Fruit fly (Drosophila melanogaster): ENCODE data around the gene pad.

Gene pad

dm6 chr3R:16349111-16349655 lies 7.1 kb downstream of the pad start, which contains the start of the genes CG14879 and Manf (continued):
- TF ChIP-seq ey (GFP tag; optimal IDR thresholded peaks at IDR 0.05) = no peak
- no peak for TF ChIP-seq sv (GFP tag; optimal IDR thresholded peaks at IDR 0.05)
- no peak for TF ChIP-seq br (GFP tag; optimal IDR thresholded peaks at IDR 0.05)
- TF ChIP-seq CG32264 (GFP tag; optimal IDR thresholded peaks at IDR 0.05) = no peak
- no peak for TF ChIP-seq dsf (GFP tag; optimal IDR thresholded peaks at IDR 0.05; ENCODE audit: borderline replicate concordance)
- TF ChIP-seq Mio (GFP tag; optimal IDR thresholded peaks at IDR 0.05) = no peak

DNA sequence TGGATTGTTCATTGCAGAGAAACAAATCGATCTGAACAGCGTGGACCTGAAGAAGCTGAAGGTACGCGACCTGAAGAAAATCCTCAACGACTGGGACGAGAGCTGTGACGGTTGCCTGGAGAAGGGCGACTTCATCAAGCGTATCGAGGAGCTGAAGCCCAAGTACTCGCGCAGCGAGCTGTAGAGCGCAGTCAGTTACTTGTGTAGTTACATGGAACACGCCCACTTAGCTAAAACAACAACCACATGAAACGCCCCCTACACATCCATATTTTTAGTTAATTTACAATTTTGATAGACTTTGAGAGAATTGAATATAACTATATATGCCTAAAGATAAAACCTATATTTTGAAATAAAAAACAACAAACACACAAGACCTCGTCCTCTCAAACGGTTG lies 8.3 kb downstream of the pad start:
- no peak for TF ChIP-seq Mio (GFP tag; optimal IDR thresholded peaks at IDR 0.05)
- no peak for TF ChIP-seq Abd-B (GFP tag; optimal IDR thresholded peaks at IDR 0.05)
- no peak for TF ChIP-seq dl (GFP tag; optimal IDR thresholded peaks at IDR 0.05; ENCODE audit: insufficient read depth in 1 of 2, partially characterized antibody in 2 of 2)
- TF ChIP-seq pan (optimal IDR thresholded peaks at IDR 0.05) = no peak

DNA sequence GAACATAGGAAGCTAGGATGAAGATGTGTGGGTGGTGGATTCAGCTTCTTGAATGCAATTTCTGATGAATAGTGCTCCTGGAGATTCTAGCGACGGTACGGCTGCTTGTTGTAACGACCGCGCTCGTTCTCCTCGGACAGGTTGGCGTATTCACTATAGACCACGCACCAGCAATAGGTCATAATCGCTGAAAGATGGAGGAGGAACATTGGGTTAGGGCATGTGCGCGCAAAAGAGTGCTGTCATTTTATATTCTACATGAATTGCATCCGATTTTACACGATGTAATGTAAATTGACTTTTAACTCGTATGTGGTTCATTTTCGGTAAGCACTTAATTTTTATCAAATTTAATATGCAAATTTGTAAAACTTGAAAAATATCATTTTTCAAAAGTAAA lies 8.9 kb downstream of the pad start:
- TF ChIP-seq Myc (optimal IDR thresholded peaks at IDR 0.05) (peak; percentile 21), N (GFP tag; optimal IDR thresholded peaks at IDR 0.05) (no peak)

DNA sequence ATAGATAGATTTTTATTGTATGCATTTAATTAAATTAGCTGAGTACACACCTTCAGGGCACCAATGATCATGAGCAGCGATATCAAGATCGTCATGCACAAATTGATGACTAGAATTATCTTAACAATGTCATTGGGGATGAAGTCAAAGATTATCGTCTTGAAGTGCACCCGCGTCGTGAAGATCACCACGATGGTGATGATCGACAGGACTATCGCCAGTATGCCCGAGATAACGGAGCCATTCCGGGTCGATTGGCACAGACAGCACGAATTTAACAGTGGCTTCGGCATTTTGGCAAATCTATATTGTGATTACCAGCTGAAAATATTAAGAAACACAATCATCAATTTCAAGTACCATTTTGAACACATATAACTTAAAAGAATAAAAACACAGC lies 9.9 kb downstream of the pad start:
- TF ChIP-seq ey (GFP tag; optimal IDR thresholded peaks at IDR 0.05) = no peak
- no peak for TF ChIP-seq dsf (GFP tag; optimal IDR thresholded peaks at IDR 0.05; ENCODE audit: borderline replicate concordance)
- no peak for TF ChIP-seq Hnf4 (GFP tag; optimal IDR thresholded peaks at IDR 0.05)
- TF ChIP-seq Vsx2 (GFP tag; optimal IDR thresholded peaks at IDR 0.05; ENCODE audit: partially characterized antibody) = no peak
- no peak for TF ChIP-seq Dfd (GFP tag; optimal IDR thresholded peaks at IDR 0.05)

DNA sequence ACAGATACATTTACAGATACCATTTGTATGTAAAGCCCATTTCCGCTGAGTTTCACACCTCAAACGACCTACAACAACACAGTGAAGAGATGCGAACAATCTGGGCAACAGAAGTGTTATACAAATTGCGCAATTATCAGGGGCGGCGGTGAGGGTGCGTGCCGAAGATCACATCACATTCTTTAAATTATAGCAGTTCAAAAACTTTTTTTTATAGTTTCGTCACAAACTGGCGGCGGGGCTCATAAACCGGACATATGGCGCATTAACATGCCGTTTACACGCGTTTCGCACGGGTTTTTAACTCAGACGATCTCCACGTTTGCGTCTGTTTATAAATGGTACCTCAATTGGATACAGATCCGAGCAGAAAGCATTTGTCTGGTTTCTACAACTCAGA lies 11.1 kb downstream of the pad start:
- TF ChIP-seq Hnf4 (GFP tag; optimal IDR thresholded peaks at IDR 0.05) = no peak
- TF ChIP-seq Rel (GFP tag; optimal IDR thresholded peaks at IDR 0.05) = no peak
- no peak for TF ChIP-seq Rel (tag; optimal IDR thresholded peaks at IDR 0.05)

DNA sequence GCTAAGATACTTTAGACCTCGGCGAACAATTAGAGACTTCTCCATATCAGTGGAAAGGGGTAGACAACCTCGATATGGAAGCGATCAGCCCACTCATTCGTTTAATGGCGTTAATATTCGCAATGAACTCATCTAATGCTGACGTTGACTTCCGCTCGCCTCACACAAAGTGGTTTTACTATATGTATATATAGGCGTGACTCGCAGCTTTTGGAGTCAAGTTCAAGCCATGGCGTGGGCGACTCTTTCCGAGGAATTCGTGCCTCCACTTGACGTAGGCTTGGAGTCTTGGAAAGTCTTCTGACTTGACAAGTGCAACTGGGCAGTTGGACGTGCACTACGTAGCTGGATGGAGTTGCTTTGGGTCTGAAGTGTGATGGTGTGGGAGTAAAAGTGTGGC lies 11.6 kb downstream of the pad start:
- TF ChIP-seq Dfd (GFP tag; optimal IDR thresholded peaks at IDR 0.05) (no peak), Vsx2 (GFP tag; optimal IDR thresholded peaks at IDR 0.05; ENCODE audit: partially characterized antibody) (no peak), OdsH (GFP tag; optimal IDR thresholded peaks at IDR 0.05) (no peak), br (GFP tag; optimal IDR thresholded peaks at IDR 0.05) (no peak), pan (optimal IDR thresholded peaks at IDR 0.05) (no peak), sv (GFP tag; optimal IDR thresholded peaks at IDR 0.05) (no peak), N (GFP tag; optimal IDR thresholded peaks at IDR 0.05) (no peak), dmrt93B (GFP tag; optimal IDR thresholded peaks at IDR 0.05) (no peak), foxo (GFP tag; optimal IDR thresholded peaks at IDR 0.05) (no peak), rgr (GFP tag; optimal IDR thresholded peaks at IDR 0.05) (no peak), CG32264 (GFP tag; optimal IDR thresholded peaks at IDR 0.05) (no peak), usp (GFP tag; optimal IDR thresholded peaks at IDR 0.05) (no peak), psq (GFP tag; optimal IDR thresholded peaks at IDR 0.05) (no peak)

- TF ChIP-seq foxo (GFP tag; optimal IDR thresholded peaks at IDR 0.05) = peak in 1 of 2 experiments; percentile 49
- TF ChIP-seq woc (GFP tag; optimal IDR thresholded peaks at IDR 0.05) = no peak
- TF ChIP-seq Hr83 (GFP tag; optimal IDR thresholded peaks at IDR 0.05; ENCODE audit: poor library complexity, severe bottlenecking) = peak; percentile 17
Measured at dm6 chr3R:16355393-16355943, 13.3 kb downstream of the pad start.

- no peak for TF ChIP-seq dmrt93B (GFP tag; optimal IDR thresholded peaks at IDR 0.05)
- TF ChIP-seq h (GFP tag; optimal IDR thresholded peaks at IDR 0.05) = peak; percentile 14
- no peak for TF ChIP-seq Rel (GFP tag; optimal IDR thresholded peaks at IDR 0.05)
- peak; percentile 5 for TF ChIP-seq Rel (tag; optimal IDR thresholded peaks at IDR 0.05)
Measured at dm6 chr3R:16356215-16356862, 14.2 kb downstream of the pad start.

All from whole organism, wandering third instar larva.